Worm (Caenorhabditis elegans) whole organism, midembryonic: Measurements from ENCODE around the gene spig-7.

ENCODE experiments used
- T22C8.4 ChIP-seq: fragments of 200-800 bp; sonication (Bioruptor generic); IDR thresholded peaks from 2 replicates; pipeline ENCODE4 v1.3.6; 2022; ENCODE audit warnings: missing genetic modification characterization, missing compliant biosample characterization
- cog-1 ChIP-seq: sonication (generic microtip); optimal IDR thresholded peaks from 2 replicates; lab custom pipeline; 2016; ENCODE audit warnings: missing genetic modification characterization, missing compliant biosample characterization
- flt-1 ChIP-seq: fragments of 200-800 bp; sonication (Bioruptor generic); IDR thresholded peaks from 2 replicates; pipeline ENCODE4 v1.3.6; 2022; ENCODE audit warnings: missing genetic modification characterization, missing compliant biosample characterization
- klf-2 ChIP-seq: fragments of 200-800 bp; sonication (Bioruptor generic); conservative IDR thresholded peaks from 2 replicates; pipeline ENCODE4 v1.3.6; 2022; ENCODE audit warnings: missing genetic modification reagents, missing genetic modification characterization, missing compliant biosample characterization
- med-1 ChIP-seq: sonication (generic microtip); optimal IDR thresholded peaks from 2 replicates; lab custom pipeline; 2017; ENCODE audit warnings: missing genetic modification characterization, mild to moderate bottlenecking, missing compliant biosample characterization, antibody characterized with exemption, missing genetic modification reagents; ENCODE audit not compliant: insufficient read depth
- ref-1 ChIP-seq: fragments of 200-800 bp; sonication (Bioruptor generic); conservative IDR thresholded peaks from 2 replicates; pipeline ENCODE4 v1.3.6; 2022; ENCODE audit warnings: missing genetic modification reagents, missing genetic modification characterization, missing compliant biosample characterization
- tab-1 ChIP-seq: fragments of 200-800 bp; sonication (Bioruptor generic); IDR thresholded peaks from 2 replicates; pipeline ENCODE4 v1.3.6; 2022; ENCODE audit warnings: missing genetic modification characterization, missing compliant biosample characterization
- ztf-23 ChIP-seq: fragments of 200-800 bp; sonication (Bioruptor generic); IDR thresholded peaks from 2 replicates; pipeline ENCODE4 v1.3.6; 2022; ENCODE audit warnings: missing genetic modification reagents, missing genetic modification characterization, missing compliant biosample characterization
- ztf-29 ChIP-seq: fragments of 200-800 bp; sonication (Bioruptor generic); IDR thresholded peaks from 2 replicates; pipeline ENCODE4 v1.3.6; 2022; ENCODE audit warnings: missing genetic modification reagents, missing genetic modification characterization, missing compliant biosample characterization

spig-7 gene

ce11 chrV:1531159-1531558 lies 36.6 kb downstream of the spig-7 start, which contains the start of gene K02H11.4:
Gene K02H11.4, minus strand, starts transcription at chrV:1531259.
- TF ChIP-seq ztf-29, result no peak

- TF ChIP-seq ztf-29 (no peak), tab-1 (GFP tag; lab: Robert Waterston, UW) (no peak), klf-2 (GFP tag; lab: Robert Waterston, UW) (no peak), ztf-23 (GFP tag; lab: Robert Waterston, UW) (no peak), flt-1 (no peak), med-1 (GFP tag; lab: Kevin White, UChicago) (no peak), T22C8.4 (GFP tag; lab: Robert Waterston, UW) (no peak), ref-1 (no peak), cog-1 (tag; lab: Kevin White, UChicago) (no peak)
Observed at ce11 chrV:1532455-1532854, 37.9 kb downstream of the spig-7 start.

DNA sequence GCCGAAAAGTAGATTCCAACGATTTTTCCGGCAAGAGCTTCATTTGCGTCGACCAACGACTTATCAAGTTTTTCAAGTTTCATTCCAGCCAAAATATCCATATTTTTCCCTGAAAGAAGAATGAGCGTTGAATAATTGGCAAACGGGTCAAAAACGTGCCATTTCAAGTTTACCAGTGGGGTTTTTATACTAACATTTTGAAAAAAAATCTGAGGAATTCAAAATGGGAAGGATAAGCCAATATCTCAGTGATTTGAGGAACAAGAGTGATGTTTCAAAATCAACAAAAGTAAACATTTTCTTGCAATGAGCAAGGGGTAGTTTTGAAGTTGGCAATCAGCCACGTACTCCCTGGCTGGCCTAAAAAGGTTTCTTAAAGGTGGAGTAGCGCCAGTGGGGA lies 39.7 kb downstream of the spig-7 start, which contains the start of gene trx-5:
trx-5 (minus strand) TSS at position 101 of the 400 bp plus-strand sequence.
- TF ChIP-seq tab-1 (GFP tag; lab: Robert Waterston, UW) (no peak), ztf-29 (no peak), flt-1 (no peak), T22C8.4 (GFP tag; lab: Robert Waterston, UW) (no peak), ref-1 (no peak), ztf-23 (GFP tag; lab: Robert Waterston, UW) (no peak), med-1 (GFP tag; lab: Kevin White, UChicago) (no peak), klf-2 (GFP tag; lab: Robert Waterston, UW) (no peak), cog-1 (tag; lab: Kevin White, UChicago) (no peak)

DNA sequence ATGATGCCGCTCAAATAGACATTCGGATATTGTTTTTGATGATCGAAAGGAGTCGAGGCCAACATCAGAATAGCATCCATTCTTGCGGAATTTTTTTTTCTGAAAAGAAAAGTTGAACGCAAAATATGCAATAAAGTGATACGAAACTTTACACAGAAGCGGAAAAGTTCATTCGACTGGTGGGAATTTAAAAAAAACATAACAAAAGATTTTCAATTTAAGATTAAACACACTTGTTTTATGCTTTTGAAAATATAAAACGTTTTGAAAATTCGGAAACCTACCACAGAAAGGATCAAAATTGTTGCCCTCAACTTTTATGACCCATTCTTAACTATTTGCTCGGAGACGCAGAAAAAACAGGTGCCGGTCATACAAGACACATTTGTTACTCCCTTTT lies 42.4 kb downstream of the spig-7 start, which contains the start of gene K02H11.9:
K02H11.9 (minus strand) TSS at position 101 of the 400 bp plus-strand sequence.
- TF ChIP-seq cog-1 (tag; lab: Kevin White, UChicago), result no peak
- no peak for TF ChIP-seq tab-1 (GFP tag; lab: Robert Waterston, UW)
- no peak for TF ChIP-seq T22C8.4 (GFP tag; lab: Robert Waterston, UW)
- TF ChIP-seq flt-1, result no peak
- TF ChIP-seq ref-1, result no peak
- no peak for TF ChIP-seq ztf-29
- TF ChIP-seq med-1 (GFP tag; lab: Kevin White, UChicago), result no peak
- no peak for TF ChIP-seq klf-2 (GFP tag; lab: Robert Waterston, UW)
- no peak for TF ChIP-seq ztf-23 (GFP tag; lab: Robert Waterston, UW)

DNA sequence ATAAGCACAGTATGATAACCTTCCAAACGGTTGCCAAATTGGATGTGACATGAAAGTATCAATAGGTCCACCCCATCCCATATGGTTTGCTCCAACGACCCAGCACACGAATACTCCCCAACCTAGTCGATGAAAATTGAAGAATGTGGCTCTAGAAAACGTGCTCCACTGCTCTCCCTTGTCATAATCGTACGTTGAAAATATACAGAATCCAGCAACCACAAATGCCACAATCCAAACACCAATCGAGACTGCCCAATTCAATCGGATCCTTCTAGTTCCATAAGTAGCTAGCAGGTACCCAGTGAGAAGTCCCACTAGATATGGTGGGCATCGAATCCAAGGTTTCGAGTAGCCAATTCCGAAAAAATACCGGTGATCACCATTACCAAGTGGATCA lies 44.3 kb downstream of the spig-7 start:
- TF ChIP-seq med-1 (GFP tag; lab: Kevin White, UChicago) (no peak), T22C8.4 (GFP tag; lab: Robert Waterston, UW) (no peak), klf-2 (GFP tag; lab: Robert Waterston, UW) (no peak), cog-1 (tag; lab: Kevin White, UChicago) (no peak), ztf-29 (no peak), tab-1 (GFP tag; lab: Robert Waterston, UW) (no peak), flt-1 (no peak), ztf-23 (GFP tag; lab: Robert Waterston, UW) (no peak), ref-1 (no peak)

DNA sequence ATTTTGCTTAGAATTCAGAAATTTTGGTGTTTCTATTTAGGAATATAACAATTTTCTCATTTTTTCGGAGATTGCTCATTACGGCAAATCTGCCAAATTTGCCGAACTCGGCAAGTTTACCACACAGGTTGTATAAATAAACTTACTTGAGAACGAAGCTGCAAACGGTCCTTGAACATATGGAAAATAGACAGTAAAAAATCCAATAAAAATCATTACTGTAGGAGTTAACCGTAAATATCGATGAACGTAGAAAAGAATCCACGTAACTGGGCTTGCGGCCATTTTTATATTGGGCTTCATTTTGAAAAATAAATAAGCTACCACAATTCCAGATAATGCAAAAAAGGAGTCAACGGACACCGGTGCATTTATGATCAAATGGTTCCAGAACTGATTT lies 45.7 kb downstream of the spig-7 start:
- TF ChIP-seq flt-1, result no peak
- no peak for TF ChIP-seq T22C8.4 (GFP tag; lab: Robert Waterston, UW)
- no peak for TF ChIP-seq tab-1 (GFP tag; lab: Robert Waterston, UW)
- TF ChIP-seq ztf-29, result no peak
- no peak for TF ChIP-seq ztf-23 (GFP tag; lab: Robert Waterston, UW)
- no peak for TF ChIP-seq med-1 (GFP tag; lab: Kevin White, UChicago)
- no peak for TF ChIP-seq cog-1 (tag; lab: Kevin White, UChicago)

DNA sequence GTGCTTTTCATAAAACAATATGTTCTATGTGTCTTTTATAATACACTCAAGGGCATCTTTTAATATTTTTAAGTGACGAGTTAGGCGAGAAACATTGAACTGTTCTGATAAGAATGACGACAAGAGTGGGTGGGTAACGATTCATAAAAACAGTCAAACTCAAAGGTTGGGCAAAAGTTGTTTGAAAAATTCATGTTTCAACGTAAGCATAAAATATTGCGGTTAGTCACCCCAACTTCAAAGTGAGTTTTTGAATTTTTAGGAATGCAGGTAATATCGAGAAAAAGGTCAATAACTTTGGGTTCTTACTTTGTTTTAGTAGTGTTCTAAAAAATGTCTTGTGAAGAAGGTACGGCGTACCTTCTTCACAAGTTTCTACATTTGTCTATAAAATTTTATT lies 47.2 kb downstream of the spig-7 start, which contains the start of gene oac-31:
oac-31 (minus strand) TSS at position 101 of the 400 bp plus-strand sequence.
- TF ChIP-seq ref-1 (no peak), tab-1 (GFP tag; lab: Robert Waterston, UW) (no peak), flt-1 (no peak), cog-1 (tag; lab: Kevin White, UChicago) (no peak), T22C8.4 (GFP tag; lab: Robert Waterston, UW) (no peak), ztf-29 (no peak), klf-2 (GFP tag; lab: Robert Waterston, UW) (no peak), ztf-23 (GFP tag; lab: Robert Waterston, UW) (no peak), med-1 (GFP tag; lab: Kevin White, UChicago) (no peak)
